Worm (Caenorhabditis elegans) whole organism, L1 larva: ENCODE measurements around the gene bre-3.
A peak's percentile ranks its signal among the peaks of the same experiment; 100 is the strongest.

Experiments
- C16A3.4 ChIP-seq: fragments of 150-350 bp; optimal IDR thresholded peaks from 2 replicates; lab custom pipeline; 2014; ENCODE audit warnings: missing biosample characterization, missing genetic modification characterization
- C34B4.2 ChIP-seq: sonication (generic microtip); optimal IDR thresholded peaks from 2 replicates; lab custom pipeline; 2017; ENCODE audit warnings: mild to moderate bottlenecking, missing genetic modification characterization, missing compliant biosample characterization
- F16B12.6 ChIP-seq: fragments of 150-350 bp; optimal IDR thresholded peaks from 2 replicates; lab custom pipeline; 2014; ENCODE audit warnings: missing biosample characterization, missing genetic modification characterization
- aha-1 ChIP-seq: fragments of 150-350 bp; optimal IDR thresholded peaks from 2 replicates; lab custom pipeline; 2014; ENCODE audit warnings: missing biosample characterization, missing genetic modification characterization
- blmp-1 ChIP-seq: fragments of 150-350 bp; optimal IDR thresholded peaks from 2 replicates; lab custom pipeline; 2014; ENCODE audit warnings: missing biosample characterization, missing genetic modification characterization
- ceh-8 ChIP-seq: fragments of 200-800 bp; sonication (Bioruptor generic); optimal IDR thresholded peaks from 2 replicates; lab custom pipeline; 2018; ENCODE audit warnings: mild to moderate bottlenecking, missing genetic modification characterization, moderate library complexity, missing compliant biosample characterization
- ceh-88 ChIP-seq: fragments of 200-800 bp; sonication (Bioruptor generic); IDR thresholded peaks from 2 replicates; pipeline ENCODE4 v1.3.6; 2022; ENCODE audit warnings: missing genetic modification characterization, missing compliant biosample characterization
- dpl-1 ChIP-seq, 3 experiments: fragments of 150-350 bp in 2 of 3; sonication (generic microtip) in 1 of 3; optimal IDR thresholded peaks; 2 replicates each; lab custom pipeline; 2014 to 2017; ENCODE audit warnings: missing biosample characterization in 3 of 3, missing genetic modification characterization in 3 of 3, missing genetic modification reagents in 3 of 3
- efl-1 ChIP-seq, 4 experiments: fragments of 150-350 bp; optimal IDR thresholded peaks in 3 of 4; peaks in 1 of 4; 1 replicate in 1 of 4; 2 replicates in 3 of 4; lab custom pipeline; 2014; ENCODE audit warnings: missing biosample characterization in 2 of 4, missing genetic modification characterization in 2 of 4, missing genetic modification reagents in 2 of 4
- elt-3 ChIP-seq, 6 experiments: fragments of 150-350 bp in 1 of 6; sonication (generic microtip); optimal IDR thresholded peaks; 2 replicates each; lab custom pipeline; 2017 to 2018; ENCODE audit warnings: missing biosample characterization in 6 of 6, missing genetic modification characterization in 6 of 6, inconsistent platforms in 1 of 6
- fkh-4 ChIP-seq: sonication (generic microtip); optimal IDR thresholded peaks from 2 replicates; lab custom pipeline; 2016; ENCODE audit warnings: missing compliant biosample characterization, missing genetic modification characterization, borderline replicate concordance
- fos-1 ChIP-seq: fragments of 150-350 bp; optimal IDR thresholded peaks from 2 replicates; lab custom pipeline; 2014; ENCODE audit warnings: missing biosample characterization, missing genetic modification characterization
- jun-1 ChIP-seq: fragments of 150-350 bp; optimal IDR thresholded peaks from 2 replicates; lab custom pipeline; 2014; ENCODE audit warnings: missing biosample characterization, missing genetic modification reagents, missing genetic modification characterization
- lin-13 ChIP-seq: fragments of 150-350 bp; optimal IDR thresholded peaks from 2 replicates; lab custom pipeline; 2014; ENCODE audit warnings: missing biosample characterization, missing genetic modification reagents, missing genetic modification characterization
- lin-14 ChIP-seq: fragments of 200-800 bp; sonication (Bioruptor generic); optimal IDR thresholded peaks from 2 replicates; lab custom pipeline; 2018; ENCODE audit warnings: mild to moderate bottlenecking, missing genetic modification characterization, moderate library complexity, missing compliant biosample characterization
- lsy-2 ChIP-seq, 2 experiments: fragments of 150-350 bp; optimal IDR thresholded peaks; 2 replicates each; lab custom pipeline; 2014; ENCODE audit warnings: missing biosample characterization in 2 of 2, missing genetic modification characterization in 2 of 2
- mef-2 ChIP-seq: fragments of 150-350 bp; optimal IDR thresholded peaks from 2 replicates; lab custom pipeline; 2014; ENCODE audit warnings: missing biosample characterization, missing genetic modification characterization
- mep-1 ChIP-seq: fragments of 150-350 bp; optimal IDR thresholded peaks from 2 replicates; lab custom pipeline; 2014; ENCODE audit warnings: missing biosample characterization, missing genetic modification characterization
- nhr-11 ChIP-seq: fragments of 150-350 bp; optimal IDR thresholded peaks from 2 replicates; lab custom pipeline; 2014; ENCODE audit warnings: missing biosample characterization, missing genetic modification characterization
- nhr-20 ChIP-seq: sonication (generic microtip); optimal IDR thresholded peaks from 2 replicates; lab custom pipeline; 2016; ENCODE audit warnings: mild to moderate bottlenecking, missing genetic modification characterization, missing compliant biosample characterization
- nhr-71 ChIP-seq: sonication (generic microtip); optimal IDR thresholded peaks from 2 replicates; lab custom pipeline; 2016; ENCODE audit warnings: mild to moderate bottlenecking, missing genetic modification characterization, moderate library complexity, missing compliant biosample characterization
- nhr-85 ChIP-seq: sonication (generic microtip); peaks from one replicate; lab custom pipeline; 2016; ENCODE audit warnings: missing genetic modification characterization, inconsistent platforms, missing compliant biosample characterization
- pax-3 ChIP-seq: fragments of 200-800 bp; sonication (Bioruptor generic); optimal IDR thresholded peaks from 2 replicates; lab custom pipeline; 2018; ENCODE audit warnings: mild to moderate bottlenecking, missing genetic modification characterization, moderate library complexity, missing compliant biosample characterization
- pqm-1 ChIP-seq: sonication (generic microtip); optimal IDR thresholded peaks from 3 replicates; lab custom pipeline; 2017; ENCODE audit warnings: missing biosample characterization, missing genetic modification characterization
- rnt-1 ChIP-seq: sonication (generic microtip); optimal IDR thresholded peaks from 2 replicates; lab custom pipeline; 2016; ENCODE audit warnings: mild to moderate bottlenecking, missing genetic modification characterization, moderate library complexity, missing compliant biosample characterization
- snu-23 ChIP-seq: sonication (generic microtip); optimal IDR thresholded peaks from 2 replicates; lab custom pipeline; 2016; ENCODE audit warnings: missing genetic modification characterization, missing compliant biosample characterization
- sox-4 ChIP-seq: sonication (generic microtip); optimal IDR thresholded peaks from 2 replicates; lab custom pipeline; 2016; ENCODE audit warnings: missing genetic modification characterization, missing compliant biosample characterization
- sup-37 ChIP-seq: fragments of 200-800 bp; sonication (Bioruptor generic); optimal IDR thresholded peaks from 2 replicates; lab custom pipeline; 2018; ENCODE audit warnings: mild to moderate bottlenecking, missing genetic modification characterization, missing compliant biosample characterization
- tbx-2 ChIP-seq: sonication (generic microtip); optimal IDR thresholded peaks from 2 replicates; lab custom pipeline; 2016; ENCODE audit warnings: missing genetic modification characterization, missing compliant biosample characterization
- tlp-1 ChIP-seq: fragments of 150-350 bp; optimal IDR thresholded peaks from 2 replicates; lab custom pipeline; 2014; ENCODE audit warnings: missing biosample characterization, missing genetic modification characterization
- unc-130 ChIP-seq: fragments of 150-350 bp; optimal IDR thresholded peaks from 2 replicates; lab custom pipeline; 2017; ENCODE audit warnings: missing biosample characterization, missing genetic modification characterization, inconsistent platforms
- zag-1 ChIP-seq: fragments of 150-350 bp; optimal IDR thresholded peaks from 2 replicates; lab custom pipeline; 2014; ENCODE audit warnings: missing biosample characterization, missing genetic modification characterization

The bre-3 gene

DNA sequence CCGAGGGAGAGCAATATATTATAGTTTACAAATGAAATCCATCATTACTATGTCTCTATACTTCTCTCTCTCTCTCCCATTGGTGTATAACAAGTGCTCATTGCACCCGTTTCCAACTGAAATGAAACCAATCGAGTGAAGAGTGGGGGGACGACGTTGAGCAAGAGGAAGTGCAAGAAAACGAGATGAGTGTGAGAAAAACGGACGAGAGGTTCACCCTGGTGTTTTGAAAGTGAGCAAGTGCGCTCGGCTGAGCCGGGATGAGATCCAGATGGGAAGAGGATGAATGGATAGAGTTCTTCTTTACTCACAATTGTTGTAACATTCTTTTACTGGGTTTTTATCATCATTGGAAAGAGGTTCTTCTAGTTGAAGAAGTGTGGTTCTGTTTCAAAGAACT, 1.6 kb downstream of the bre-3 start (continued):
- TF ChIP-seq C16A3.4 (tag; lab: Kevin White, UChicago), result no peak
- TF ChIP-seq F16B12.6 (tag; lab: Kevin White, UChicago), result no peak
- TF ChIP-seq tbx-2 (tag; lab: Kevin White, UChicago), result no peak
- TF ChIP-seq sup-37 (GFP tag; lab: Kevin White, UChicago), result no peak
- peak; percentile 50 for TF ChIP-seq nhr-71 (tag; lab: Kevin White, UChicago)
- no peak for TF ChIP-seq mep-1 (tag; lab: Kevin White, UChicago)
- TF ChIP-seq ceh-88 (GFP tag; lab: Robert Waterston, UW), result no peak
- TF ChIP-seq, all 84 proteins: peak for 19

DNA sequence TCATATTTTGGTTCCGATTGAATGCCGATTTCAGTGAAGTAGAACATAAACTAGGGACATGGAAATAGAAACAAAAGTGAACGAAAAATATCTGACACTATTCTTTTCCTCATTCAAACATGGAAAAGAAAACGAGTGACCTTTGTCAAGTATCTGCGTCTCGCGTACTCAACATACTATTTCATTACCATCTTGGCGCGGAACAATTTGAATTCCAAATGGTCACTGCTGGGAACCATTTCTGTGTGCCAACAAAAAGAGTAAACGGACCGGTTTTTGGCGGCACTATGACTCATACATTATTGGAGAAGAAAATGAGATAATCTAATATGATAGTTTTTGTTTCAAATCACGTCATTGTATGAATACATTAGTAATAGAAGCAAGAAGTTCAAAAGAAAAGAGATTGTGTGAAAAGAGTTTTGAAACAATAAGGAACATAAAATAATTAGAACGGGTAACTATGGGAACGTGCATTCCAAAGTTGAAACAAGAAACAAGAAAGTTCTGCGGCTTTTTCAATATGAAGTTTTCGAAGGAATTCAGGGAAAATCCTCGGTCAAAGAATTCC, 2.8 kb downstream of the bre-3 start:
- TF ChIP-seq lsy-2 (tag; optimal IDR thresholded peaks at IDR 0.05; lab: Kevin White, UChicago), result peak in 1 of 2 experiments; percentile 6
- TF ChIP-seq snu-23 (GFP tag; lab: Kevin White, UChicago), result peak; percentile 7
- peak; percentile 39 for TF ChIP-seq blmp-1 (tag; lab: Kevin White, UChicago)
- no peak for TF ChIP-seq nhr-11 (tag; lab: Kevin White, UChicago)
- peak; percentile 51 for TF ChIP-seq nhr-85 (tag; lab: Kevin White, UChicago)
- no peak for TF ChIP-seq C34B4.2 (tag; lab: Kevin White, UChicago)
- peak; percentile 4 for TF ChIP-seq lin-13 (GFP tag; lab: Kevin White, UChicago)
- TF ChIP-seq efl-1 (optimal IDR thresholded peaks at IDR 0.05; lab: Kevin White, UChicago), result no peak
- TF ChIP-seq efl-1 (GFP tag; optimal IDR thresholded peaks at IDR 0.05 in 1 of 2; lab: Kevin White, UChicago), result peak in 1 of 2 experiments; percentile 84
- peak; percentile 67 for TF ChIP-seq lin-14 (GFP tag; lab: Kevin White, UChicago)
- TF ChIP-seq dpl-1 (GFP tag; optimal IDR thresholded peaks at IDR 0.05; lab: Kevin White, UChicago), result peak in 1 of 3 experiments; percentile 3
- no peak for TF ChIP-seq sup-37 (GFP tag; lab: Kevin White, UChicago)
- TF ChIP-seq mep-1 (tag; lab: Kevin White, UChicago), result peak; percentile 37
- no peak for TF ChIP-seq zag-1 (tag; lab: Kevin White, UChicago)

DNA sequence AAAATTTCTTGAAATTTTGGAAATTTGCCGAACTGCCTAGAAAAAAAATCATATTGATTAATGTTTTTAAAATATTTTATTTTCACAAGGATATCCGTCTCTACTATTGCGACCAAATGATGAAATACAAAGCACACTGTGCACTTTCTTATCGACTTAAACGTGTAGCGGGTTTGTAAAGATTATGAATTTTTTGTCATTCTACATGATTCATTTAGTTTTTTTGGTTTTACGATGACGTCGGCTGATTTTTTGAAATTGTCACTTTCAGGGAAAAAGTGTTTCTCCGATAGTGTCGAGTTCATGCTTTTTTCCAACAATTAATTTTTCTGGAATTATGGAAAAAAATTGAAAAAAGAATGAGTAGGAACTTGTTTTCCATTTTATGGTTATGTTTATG, 8.7 kb downstream of the bre-3 start:
- TF ChIP-seq zag-1 (tag; lab: Kevin White, UChicago) (no peak), C16A3.4 (tag; lab: Kevin White, UChicago) (no peak), unc-130 (tag; lab: Kevin White, UChicago) (no peak), nhr-20 (tag; lab: Kevin White, UChicago) (no peak), lin-13 (GFP tag; lab: Kevin White, UChicago) (no peak), aha-1 (tag; lab: Kevin White, UChicago) (no peak), fos-1 (tag; lab: Kevin White, UChicago) (no peak), sox-4 (no peak), ceh-8 (GFP tag; lab: Kevin White, UChicago) (no peak), nhr-71 (tag; lab: Kevin White, UChicago) (no peak), blmp-1 (tag; lab: Kevin White, UChicago) (no peak)

DNA sequence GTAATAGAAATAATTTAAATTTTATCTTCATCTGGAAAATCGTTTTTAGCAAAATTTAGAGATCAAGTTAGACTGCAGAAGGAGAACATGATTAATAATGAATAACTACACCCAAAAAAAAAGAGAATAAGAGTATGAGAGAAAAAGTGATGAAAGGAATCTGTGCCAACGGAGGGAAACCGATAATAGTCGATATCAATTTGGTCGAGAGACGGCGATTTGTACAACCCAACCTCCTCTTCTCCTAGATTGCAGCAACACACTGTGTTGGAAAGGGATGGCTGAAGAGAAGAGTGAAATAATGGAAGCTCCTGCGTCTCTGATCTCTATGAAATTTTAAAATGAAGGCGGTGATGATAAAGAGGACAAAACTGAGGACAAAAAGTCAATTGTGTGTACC, 10.8 kb downstream of the bre-3 start:
- TF ChIP-seq sup-37 (GFP tag; lab: Kevin White, UChicago) (no peak), lin-14 (GFP tag; lab: Kevin White, UChicago) (peak; percentile 23), mef-2 (tag; lab: Kevin White, UChicago) (no peak), jun-1 (tag; lab: Kevin White, UChicago) (peak; percentile 16), mep-1 (tag; lab: Kevin White, UChicago) (no peak), blmp-1 (tag; lab: Kevin White, UChicago) (peak; percentile 16), tlp-1 (tag; lab: Kevin White, UChicago) (no peak), rnt-1 (tag; lab: Kevin White, UChicago) (no peak), C34B4.2 (tag; lab: Kevin White, UChicago) (no peak), efl-1 (optimal IDR thresholded peaks at IDR 0.05; lab: Kevin White, UChicago) (no peak), efl-1 (GFP tag; optimal IDR thresholded peaks at IDR 0.05 in 1 of 2; lab: Kevin White, UChicago) (peak in 1 of 2 experiments; percentile 56), elt-3 (tag; optimal IDR thresholded peaks at IDR 0.05; lab: Kevin White, UChicago) (peak in 1 of 6 experiments; percentile 26), fkh-4 (tag; lab: Kevin White, UChicago) (no peak), pqm-1 (tag; lab: Kevin White, UChicago) (peak; percentile 60), pax-3 (tag; lab: Kevin White, UChicago) (no peak)
